Worm (Caenorhabditis elegans) whole organism, late embryonic: ENCODE results near the gene Y39E4B.13.

Experiments
- F13H6.1 ChIP-seq: sonication (generic microtip); optimal IDR thresholded peaks from 2 replicates; lab custom pipeline; 2016; ENCODE audit warnings: missing genetic modification characterization, missing compliant biosample characterization
- K09A11.1 ChIP-seq: sonication (generic microtip); optimal IDR thresholded peaks from 2 replicates; lab custom pipeline; 2017; ENCODE audit warnings: antibody characterized with exemption, mild to moderate bottlenecking, missing genetic modification characterization, missing compliant biosample characterization; ENCODE audit not compliant: insufficient read depth
- T23F11.4 ChIP-seq: fragments of 200-800 bp; sonication (Bioruptor generic); optimal IDR thresholded peaks from 2 replicates; lab custom pipeline; 2018; ENCODE audit warnings: mild to moderate bottlenecking, missing genetic modification characterization, missing compliant biosample characterization
- ama-1 ChIP-seq: fragments of 150-350 bp; optimal IDR thresholded peaks from 2 replicates; lab custom pipeline; 2014
- ceh-14 ChIP-seq: sonication (generic microtip); optimal IDR thresholded peaks from 2 replicates; lab custom pipeline; 2016; ENCODE audit warnings: missing genotype, missing genetic modification characterization, missing compliant biosample characterization
- ceh-30 ChIP-seq: fragments of 150-350 bp; optimal IDR thresholded peaks from 2 replicates; lab custom pipeline; 2014; ENCODE audit warnings: missing biosample characterization, missing genetic modification characterization
- ceh-48 ChIP-seq: sonication (generic microtip); optimal IDR thresholded peaks from 2 replicates; lab custom pipeline; 2016; ENCODE audit warnings: missing genetic modification characterization, inconsistent platforms, missing compliant biosample characterization
- ceh-6 ChIP-seq: fragments of 200-800 bp; sonication (Bioruptor generic); optimal IDR thresholded peaks from 2 replicates; lab custom pipeline; 2018; ENCODE audit warnings: mild to moderate bottlenecking, missing genetic modification characterization, missing compliant biosample characterization
- ceh-9 ChIP-seq: sonication (generic microtip); optimal IDR thresholded peaks from 2 replicates; lab custom pipeline; 2016; ENCODE audit warnings: mild to moderate bottlenecking, missing genetic modification characterization, inconsistent platforms, missing compliant biosample characterization
- che-1 ChIP-seq: sonication (generic microtip); optimal IDR thresholded peaks from 2 replicates; lab custom pipeline; 2016; ENCODE audit warnings: mild to moderate bottlenecking, missing genetic modification characterization, missing compliant biosample characterization
- dve-1 ChIP-seq: sonication (generic microtip); optimal IDR thresholded peaks from 2 replicates; lab custom pipeline; 2017; ENCODE audit warnings: antibody characterized with exemption, mild to moderate bottlenecking, missing genetic modification characterization, missing compliant biosample characterization
- elt-2 ChIP-seq: sonication (generic microtip); optimal IDR thresholded peaks from 2 replicates; lab custom pipeline; 2016; ENCODE audit warnings: missing genetic modification reagents, missing genetic modification characterization, missing compliant biosample characterization
- ets-4 ChIP-seq: sonication (generic microtip); optimal IDR thresholded peaks from 2 replicates; lab custom pipeline; 2016; ENCODE audit warnings: missing genetic modification characterization, missing compliant biosample characterization
- eyg-1 ChIP-seq: sonication (generic microtip); optimal IDR thresholded peaks from 2 replicates; lab custom pipeline; 2016; ENCODE audit warnings: missing genotype, missing genetic modification characterization, missing compliant biosample characterization
- hlh-13 ChIP-seq: fragments of 200-800 bp; sonication (Bioruptor generic); optimal IDR thresholded peaks from 2 replicates; lab custom pipeline; 2018; ENCODE audit warnings: mild to moderate bottlenecking, missing genetic modification characterization, missing compliant biosample characterization
- hlh-15 ChIP-seq: sonication (generic microtip); optimal IDR thresholded peaks from 2 replicates; lab custom pipeline; 2016; ENCODE audit warnings: missing genetic modification characterization, missing compliant biosample characterization
- hlh-30 ChIP-seq: sonication (generic microtip); optimal IDR thresholded peaks from 2 replicates; lab custom pipeline; 2017; ENCODE audit warnings: antibody characterized with exemption, missing genetic modification characterization, missing compliant biosample characterization; ENCODE audit not compliant: insufficient read depth
- hlh-6 ChIP-seq: sonication (generic microtip); optimal IDR thresholded peaks from 2 replicates; lab custom pipeline; 2016; ENCODE audit warnings: missing genotype, missing genetic modification characterization, missing compliant biosample characterization
- hlh-8 ChIP-seq: sonication (generic microtip); optimal IDR thresholded peaks from 2 replicates; lab custom pipeline; 2016; ENCODE audit warnings: missing genotype, missing genetic modification characterization, missing compliant biosample characterization
- lin-11 ChIP-seq: fragments of 200-800 bp; sonication (Bioruptor generic); optimal IDR thresholded peaks from 2 replicates; lab custom pipeline; 2018; ENCODE audit warnings: mild to moderate bottlenecking, missing genetic modification characterization, missing compliant biosample characterization
- madf-2 ChIP-seq: sonication (generic microtip); optimal IDR thresholded peaks from 2 replicates; lab custom pipeline; 2017; ENCODE audit warnings: missing genetic modification characterization, missing compliant biosample characterization
- mec-3 ChIP-seq: sonication (generic microtip); optimal IDR thresholded peaks from 2 replicates; lab custom pipeline; 2016; ENCODE audit warnings: borderline replicate concordance, missing genetic modification characterization, missing compliant biosample characterization
- nfya-1 ChIP-seq: sonication (generic microtip); optimal IDR thresholded peaks from 2 replicates; lab custom pipeline; 2017; ENCODE audit warnings: missing genetic modification characterization, mild to moderate bottlenecking, missing compliant biosample characterization, antibody characterized with exemption, moderate library complexity
- nhr-11 ChIP-seq: fragments of 150-350 bp; optimal IDR thresholded peaks from 2 replicates; lab custom pipeline; 2014; ENCODE audit warnings: missing biosample characterization, missing genetic modification characterization
- nhr-232 ChIP-seq: sonication (generic microtip); optimal IDR thresholded peaks from 2 replicates; lab custom pipeline; 2016; ENCODE audit warnings: missing genetic modification characterization, missing compliant biosample characterization
- npax-4 ChIP-seq: sonication (generic microtip); optimal IDR thresholded peaks from 2 replicates; lab custom pipeline; 2016; ENCODE audit warnings: missing genetic modification characterization, missing compliant biosample characterization
- odd-2 ChIP-seq: sonication (generic microtip); optimal IDR thresholded peaks from 2 replicates; lab custom pipeline; 2017; ENCODE audit warnings: antibody characterized with exemption, mild to moderate bottlenecking, missing genetic modification characterization, missing compliant biosample characterization
- pag-3 ChIP-seq: sonication (generic microtip); optimal IDR thresholded peaks from 2 replicates; lab custom pipeline; 2016; ENCODE audit warnings: missing compliant biosample characterization, missing genetic modification characterization, borderline replicate concordance
- pat-9 ChIP-seq: fragments of 200-800 bp; sonication (Bioruptor generic); optimal IDR thresholded peaks from 2 replicates; lab custom pipeline; 2018; ENCODE audit warnings: mild to moderate bottlenecking, missing genetic modification characterization, moderate library complexity, missing compliant biosample characterization
- pax-1 ChIP-seq: fragments of 150-350 bp; optimal IDR thresholded peaks from 2 replicates; lab custom pipeline; 2014; ENCODE audit warnings: missing biosample characterization, missing genetic modification characterization
- pha-2 ChIP-seq: sonication (generic microtip); optimal IDR thresholded peaks from 2 replicates; lab custom pipeline; 2017; ENCODE audit warnings: mild to moderate bottlenecking, missing genetic modification characterization, missing compliant biosample characterization
- pha-4 ChIP-seq: fragments of 150-350 bp; optimal IDR thresholded peaks from 2 replicates; lab custom pipeline; 2018; ENCODE audit warnings: missing biosample characterization, missing genetic modification reagents, missing genetic modification characterization
- ref-2 ChIP-seq: sonication (generic microtip); optimal IDR thresholded peaks from 2 replicates; lab custom pipeline; 2016; ENCODE audit warnings: missing genetic modification characterization, missing compliant biosample characterization
- rnt-1 ChIP-seq: sonication (generic microtip); optimal IDR thresholded peaks from 2 replicates; lab custom pipeline; 2016; ENCODE audit warnings: missing genetic modification characterization, missing compliant biosample characterization
- sdc-2 ChIP-seq: sonication (generic microtip); optimal IDR thresholded peaks from 2 replicates; lab custom pipeline; 2016; ENCODE audit warnings: missing genotype, missing genetic modification characterization, missing compliant biosample characterization
- sox-2 ChIP-seq: fragments of 200-800 bp; sonication (Bioruptor generic); IDR thresholded peaks from 2 replicates; pipeline ENCODE4 v1.3.6; 2022; ENCODE audit warnings: missing genetic modification reagents, missing genetic modification characterization, missing compliant biosample characterization
- sox-4 ChIP-seq: sonication (generic microtip); optimal IDR thresholded peaks from 2 replicates; lab custom pipeline; 2017; ENCODE audit warnings: mild to moderate bottlenecking, missing genetic modification characterization, inconsistent platforms, missing compliant biosample characterization
- syd-9 ChIP-seq: sonication (generic microtip); optimal IDR thresholded peaks from 2 replicates; lab custom pipeline; 2016; ENCODE audit warnings: mild to moderate bottlenecking, missing genetic modification characterization, moderate library complexity, missing compliant biosample characterization
- tbx-2 ChIP-seq: sonication (generic microtip); optimal IDR thresholded peaks from 2 replicates; lab custom pipeline; 2016; ENCODE audit warnings: missing genetic modification characterization, missing compliant biosample characterization
- ttx-3 ChIP-seq: sonication (generic microtip); optimal IDR thresholded peaks from 2 replicates; lab custom pipeline; 2016; ENCODE audit warnings: missing genetic modification reagents, missing genetic modification characterization, missing compliant biosample characterization
- unc-42 ChIP-seq: sonication (generic microtip); optimal IDR thresholded peaks from 2 replicates; lab custom pipeline; 2016; ENCODE audit warnings: missing genotype, missing genetic modification characterization, missing compliant biosample characterization
- unc-55 ChIP-seq: sonication (generic microtip); optimal IDR thresholded peaks from 2 replicates; lab custom pipeline; 2017; ENCODE audit warnings: missing biosample characterization, missing genetic modification reagents, missing genetic modification characterization
- unc-86 ChIP-seq: sonication (generic microtip); optimal IDR thresholded peaks from 2 replicates; lab custom pipeline; 2016; ENCODE audit warnings: missing genetic modification characterization, missing compliant biosample characterization
- ztf-16 ChIP-seq: sonication (generic microtip); optimal IDR thresholded peaks from 2 replicates; lab custom pipeline; 2017; ENCODE audit warnings: missing genetic modification characterization, missing compliant biosample characterization

The Y39E4B.13 gene

DNA sequence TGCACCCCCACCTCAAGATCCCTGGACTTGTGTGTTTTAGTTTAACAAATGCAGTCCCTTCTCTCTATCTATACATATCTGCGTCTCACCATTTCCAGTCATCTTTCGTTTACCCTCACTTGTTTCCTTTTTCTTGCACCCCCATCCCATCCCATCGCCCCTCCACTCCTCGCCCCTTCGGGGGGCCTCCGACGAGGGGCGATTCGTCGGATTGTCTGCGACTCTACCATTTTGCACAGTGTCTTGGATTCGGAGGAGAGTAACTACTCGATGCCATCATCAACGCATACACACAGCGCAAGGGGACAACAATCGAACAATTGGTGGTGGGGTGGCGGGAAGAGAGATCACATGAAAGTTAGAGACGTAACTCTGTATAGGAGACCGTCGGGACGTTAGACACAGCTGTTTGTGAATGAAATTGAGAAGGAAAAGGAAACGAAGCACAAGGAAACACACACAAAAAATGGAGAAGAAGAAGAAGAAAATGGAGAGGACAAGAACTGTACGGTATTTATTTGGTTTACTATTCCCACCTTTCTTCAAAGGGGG, 28.4 kb upstream of the Y39E4B.13 start (continued):
- peak; percentile 51 for TF ChIP-seq hlh-15 (tag; lab: Kevin White, UChicago)
- TF ChIP-seq npax-4, result no peak
- peak; percentile 2 for TF ChIP-seq ztf-16
- no peak for TF ChIP-seq ceh-9 (tag; lab: Kevin White, UChicago)
- peak; percentile 63 for TF ChIP-seq pat-9
- peak; percentile 97 for TF ChIP-seq tbx-2 (tag; lab: Kevin White, UChicago)
- peak; percentile 35 for TF ChIP-seq nhr-232 (tag; lab: Kevin White, UChicago)
- TF ChIP-seq syd-9 (tag; lab: Kevin White, UChicago), result peak; percentile 65
- TF ChIP-seq unc-42, result peak; percentile 79
- peak; percentile 13 for TF ChIP-seq elt-2 (tag; lab: Kevin White, UChicago)
- peak; percentile 96 for TF ChIP-seq unc-55
- TF ChIP-seq ceh-48 (tag; lab: Kevin White, UChicago), result peak; percentile 54
- TF ChIP-seq ceh-6 (GFP tag; lab: Kevin White, UChicago), result peak; percentile 67
- peak; percentile 61 for TF ChIP-seq madf-2 (tag; lab: Kevin White, UChicago)
- peak; percentile 56 for TF ChIP-seq ceh-30 (tag; lab: Kevin White, UChicago)
- peak; percentile 48 for TF ChIP-seq eyg-1 (tag; lab: Kevin White, UChicago)
- peak; percentile 51 for TF ChIP-seq pag-3 (tag; lab: Kevin White, UChicago)
- peak; percentile 74 for TF ChIP-seq unc-86 (tag; lab: Kevin White, UChicago)
- TF ChIP-seq ets-4 (tag; lab: Kevin White, UChicago), result peak; percentile 77
- no peak for TF ChIP-seq K09A11.1
- TF ChIP-seq nhr-11 (tag; lab: Kevin White, UChicago), result no peak
- TF ChIP-seq hlh-13 (GFP tag; lab: Kevin White, UChicago), result peak; percentile 7
- TF ChIP-seq lin-11 (tag; lab: Kevin White, UChicago), result peak; percentile 31
- peak; percentile 87 for TF ChIP-seq pha-2 (tag; lab: Kevin White, UChicago)
- peak; percentile 95 for TF ChIP-seq ref-2
- peak; percentile 66 for TF ChIP-seq ama-1 (lab: Kevin White, UChicago)
- TF ChIP-seq hlh-30, result peak; percentile 93
- peak; percentile 86 for TF ChIP-seq sdc-2 (tag; lab: Kevin White, UChicago)
- TF ChIP-seq mec-3, result no peak
- TF ChIP-seq rnt-1, result peak; percentile 96
- TF ChIP-seq odd-2 (tag; lab: Kevin White, UChicago), result peak; percentile 16
- TF ChIP-seq hlh-6 (tag; lab: Kevin White, UChicago), result peak; percentile 50
- TF ChIP-seq dve-1 (tag; lab: Kevin White, UChicago), result peak; percentile 58
- TF ChIP-seq che-1 (tag; lab: Kevin White, UChicago), result peak; percentile 61
- TF ChIP-seq ceh-14 (tag; lab: Kevin White, UChicago), result peak; percentile 84
- peak; percentile 74 for TF ChIP-seq hlh-8 (tag; lab: Kevin White, UChicago)
- peak; percentile 37 for TF ChIP-seq ttx-3 (tag; lab: Kevin White, UChicago)
- TF ChIP-seq pax-1 (tag; lab: Kevin White, UChicago), result no peak
- peak; percentile 75 for TF ChIP-seq T23F11.4 (GFP tag; lab: Kevin White, UChicago)

- TF ChIP-seq sox-4 (no peak), sox-2 (GFP tag; lab: Robert Waterston, UW) (no peak), sdc-2 (tag; lab: Kevin White, UChicago) (no peak), ttx-3 (tag; lab: Kevin White, UChicago) (no peak), nfya-1 (tag; lab: Kevin White, UChicago) (no peak), hlh-6 (tag; lab: Kevin White, UChicago) (no peak), elt-2 (tag; lab: Kevin White, UChicago) (no peak), che-1 (tag; lab: Kevin White, UChicago) (no peak), ama-1 (lab: Kevin White, UChicago) (no peak), tbx-2 (tag; lab: Kevin White, UChicago) (no peak), pha-4 (tag; lab: Kevin White, UChicago) (no peak), F13H6.1 (tag; lab: Kevin White, UChicago) (no peak)
Measured at ce11 chrIII:13062989-13063388, 27.9 kb upstream of the Y39E4B.13 start.
